Worm (Caenorhabditis elegans): Measurements from ENCODE around the gene C18E9.5.

- TF ChIP-seq him-1 (tag; optimal IDR thresholded peaks at IDR 0.05) (no peak), dao-5 (tag; optimal IDR thresholded peaks at IDR 0.05) (no peak)
Measured at ce11 chrII:9005067-9005466, 35.3 kb downstream of the C18E9.5 start, which contains the start of gene F44G4.7.
